Fruit fly (Drosophila melanogaster): ENCODE results near the gene wat.

DNA sequence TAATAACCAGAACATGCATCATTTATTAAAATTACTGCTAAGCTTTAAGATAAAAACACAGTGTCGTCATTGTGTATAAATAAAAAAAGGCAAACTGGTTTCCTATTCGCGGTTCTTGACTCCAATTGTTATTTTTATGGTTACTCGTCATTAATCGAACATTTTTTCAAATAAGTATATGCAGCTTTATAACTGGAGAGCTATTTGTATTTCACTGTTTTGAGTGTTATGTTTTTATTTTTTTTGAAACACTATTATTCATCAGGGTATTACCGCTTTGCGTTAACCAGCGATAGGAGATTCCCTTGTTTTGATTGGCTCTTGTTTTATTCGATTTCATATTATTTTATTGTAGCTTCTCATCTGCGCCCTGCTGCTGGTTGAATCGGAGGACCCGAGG is 9.1 kb downstream of the wat start:
- no peak for TF ChIP-seq jing (GFP tag; optimal IDR thresholded peaks at IDR 0.05)
- TF ChIP-seq CG10462 (GFP tag; optimal IDR thresholded peaks at IDR 0.05) = no peak
- TF ChIP-seq ems (GFP tag; optimal IDR thresholded peaks at IDR 0.05) = no peak
- no peak for TF ChIP-seq CG11398 (GFP tag; optimal IDR thresholded peaks at IDR 0.05)
- TF ChIP-seq CG12071 (GFP tag; optimal IDR thresholded peaks at IDR 0.05) = no peak
- no peak for TF ChIP-seq CG9727 (GFP tag; optimal IDR thresholded peaks at IDR 0.05)
- no peak for TF ChIP-seq CG14441 (GFP tag; IDR thresholded peaks at IDR 0.05)
- TF ChIP-seq CG32532 (GFP tag; IDR thresholded peaks at IDR 0.05) = no peak
- no peak for TF ChIP-seq Ravus (GFP tag; IDR thresholded peaks at IDR 0.05)
- no peak for TF ChIP-seq run (tag; optimal IDR thresholded peaks at IDR 0.05)
- TF ChIP-seq CG17361 (GFP tag; IDR thresholded peaks at IDR 0.05) = no peak
- no peak for TF ChIP-seq Ssrp (tag; optimal IDR thresholded peaks at IDR 0.05)
- TF ChIP-seq crp (GFP tag; optimal IDR thresholded peaks at IDR 0.05) = no peak

Data from whole organism, embryonic.